Fruit fly (Drosophila melanogaster): ENCODE results near the gene CG32052.

Gene CG32052

DNA sequence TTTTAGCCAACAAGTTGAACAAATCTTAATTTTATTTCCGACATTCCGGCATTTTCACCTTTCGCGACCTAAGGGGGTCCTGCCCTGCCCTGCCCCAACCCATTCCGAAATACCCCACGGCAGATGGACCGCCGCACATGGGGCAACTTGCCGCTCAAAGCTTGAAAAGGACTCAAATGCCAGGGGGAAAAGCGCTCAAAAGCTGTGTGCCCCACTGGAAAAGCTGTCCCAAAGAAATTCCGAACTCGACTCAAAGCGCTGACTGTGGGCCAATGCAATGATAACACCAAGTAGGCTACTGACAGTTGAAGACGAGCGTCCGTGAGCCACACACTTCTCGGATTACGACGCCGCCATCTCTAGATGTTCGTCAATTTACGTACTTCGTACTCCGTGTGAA, at the start of gene CG32052:
Gene CG32052, plus strand, starts transcription at position 301 of the 400 bp plus-strand sequence.
- no peak for TF ChIP-seq CG8478 (optimal IDR thresholded peaks at IDR 0.05)
- no peak for TF ChIP-seq CTCF (optimal IDR thresholded peaks at IDR 0.05)

DNA sequence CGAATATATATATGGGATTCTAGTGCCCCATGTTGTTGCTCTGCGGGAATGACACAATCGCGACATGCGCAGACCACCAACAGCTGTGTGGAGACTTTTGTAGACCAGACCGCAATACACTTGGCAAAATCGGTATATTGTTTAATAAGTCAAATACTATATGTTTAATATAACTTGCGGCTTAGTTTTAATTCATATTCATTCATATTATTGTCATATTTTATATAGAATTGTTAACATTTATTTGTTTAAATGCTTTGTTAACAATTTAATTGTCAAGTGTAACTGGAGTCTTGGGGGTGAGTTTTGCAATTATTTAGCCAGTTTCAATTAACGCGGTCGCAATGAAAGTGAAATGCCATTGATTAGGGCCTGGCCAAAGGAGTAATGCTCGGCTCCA, 47.2 kb upstream of the CG32052 start:
- TF ChIP-seq CG8478 (optimal IDR thresholded peaks at IDR 0.05): no peak
- TF ChIP-seq CTCF (optimal IDR thresholded peaks at IDR 0.05): no peak

DNA sequence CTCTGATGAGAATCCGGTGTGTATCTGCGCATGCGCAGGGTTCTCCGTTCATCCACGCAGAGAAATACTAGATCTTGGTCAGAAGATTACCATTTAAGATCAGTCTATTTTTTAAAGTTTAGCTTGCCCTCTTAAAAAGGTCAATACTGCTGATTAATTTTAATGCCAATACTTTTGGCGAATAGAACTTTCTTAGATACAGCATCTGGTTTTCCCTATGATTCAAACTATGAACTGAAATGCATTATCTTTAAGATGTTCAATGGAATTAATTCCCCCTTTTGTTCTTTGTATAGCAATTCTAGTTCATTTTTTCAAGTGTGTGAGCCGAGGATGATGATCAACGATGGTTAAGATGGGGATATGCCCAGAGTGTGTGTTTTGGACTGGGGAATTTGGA, 44.5 kb upstream of the CG32052 start:
- TF ChIP-seq CTCF (optimal IDR thresholded peaks at IDR 0.05) (no peak), CG8478 (optimal IDR thresholded peaks at IDR 0.05) (no peak)

DNA sequence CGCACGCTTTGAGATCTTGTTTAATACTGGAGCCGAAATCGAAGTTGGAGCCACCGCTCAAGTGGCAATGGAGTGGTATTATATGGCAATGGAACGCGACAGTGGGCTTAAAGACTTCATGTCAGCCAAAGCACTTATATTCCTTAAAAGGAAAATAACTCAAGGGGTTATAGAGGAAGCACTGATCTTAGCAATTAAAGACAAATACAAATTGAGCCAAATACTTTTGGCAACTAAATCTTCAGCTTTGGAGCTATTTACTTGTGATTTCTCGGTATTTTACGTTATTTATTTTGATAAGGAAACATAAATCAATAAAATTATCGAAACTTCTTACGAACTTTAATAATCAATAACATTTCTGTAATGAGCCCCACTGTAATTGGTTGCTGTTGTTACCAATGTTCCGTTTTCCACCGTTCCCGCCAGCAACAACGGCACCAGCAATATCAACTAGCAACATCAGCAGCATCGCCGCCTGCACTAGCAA, 42.7 kb upstream of the CG32052 start:
- TF ChIP-seq CTCF (optimal IDR thresholded peaks at IDR 0.05) (no peak), CG8478 (optimal IDR thresholded peaks at IDR 0.05) (no peak)

DNA sequence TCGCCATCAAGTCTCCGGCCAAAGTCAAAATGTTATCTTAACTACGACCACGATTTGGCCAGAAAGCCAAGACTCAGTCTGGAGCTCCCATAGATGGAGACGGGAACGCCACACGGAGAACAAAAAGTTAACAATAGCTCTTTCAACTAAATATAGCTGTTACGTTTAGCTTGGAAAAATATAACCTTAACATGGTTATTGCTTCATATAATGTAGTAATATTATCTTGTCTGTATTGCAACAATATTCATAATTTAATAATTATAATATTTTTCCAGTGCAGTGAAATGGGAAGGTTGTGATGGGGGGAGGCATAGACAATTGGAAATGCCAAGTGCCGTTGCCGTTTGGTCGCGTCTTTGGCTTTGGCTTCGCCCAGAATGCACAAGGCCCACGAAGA, 41.5 kb upstream of the CG32052 start:
- no peak for TF ChIP-seq CG8478 (optimal IDR thresholded peaks at IDR 0.05)
- no peak for TF ChIP-seq CTCF (optimal IDR thresholded peaks at IDR 0.05)

DNA sequence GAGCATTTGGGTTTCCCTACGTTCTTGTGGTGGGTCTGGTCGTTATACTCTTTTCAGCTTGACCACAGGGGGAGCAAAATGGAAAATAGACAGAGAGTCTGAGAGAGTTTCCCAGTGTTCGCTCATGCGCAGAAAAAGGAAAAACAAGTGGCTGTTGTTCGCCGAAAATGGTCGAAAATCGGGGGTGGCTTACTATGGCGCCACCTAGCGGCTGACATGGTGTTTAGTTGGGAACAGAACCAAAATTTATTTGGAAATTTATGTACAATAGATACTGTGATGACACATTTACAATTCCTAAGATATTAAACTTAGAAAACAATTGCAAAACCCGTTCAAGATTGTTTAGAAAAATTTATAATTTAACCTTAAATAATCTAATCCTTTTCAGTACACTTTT, 35.2 kb upstream of the CG32052 start:
- TF ChIP-seq CG8478 (optimal IDR thresholded peaks at IDR 0.05) (no peak), CTCF (optimal IDR thresholded peaks at IDR 0.05) (peak; percentile 89 to 90)

DNA sequence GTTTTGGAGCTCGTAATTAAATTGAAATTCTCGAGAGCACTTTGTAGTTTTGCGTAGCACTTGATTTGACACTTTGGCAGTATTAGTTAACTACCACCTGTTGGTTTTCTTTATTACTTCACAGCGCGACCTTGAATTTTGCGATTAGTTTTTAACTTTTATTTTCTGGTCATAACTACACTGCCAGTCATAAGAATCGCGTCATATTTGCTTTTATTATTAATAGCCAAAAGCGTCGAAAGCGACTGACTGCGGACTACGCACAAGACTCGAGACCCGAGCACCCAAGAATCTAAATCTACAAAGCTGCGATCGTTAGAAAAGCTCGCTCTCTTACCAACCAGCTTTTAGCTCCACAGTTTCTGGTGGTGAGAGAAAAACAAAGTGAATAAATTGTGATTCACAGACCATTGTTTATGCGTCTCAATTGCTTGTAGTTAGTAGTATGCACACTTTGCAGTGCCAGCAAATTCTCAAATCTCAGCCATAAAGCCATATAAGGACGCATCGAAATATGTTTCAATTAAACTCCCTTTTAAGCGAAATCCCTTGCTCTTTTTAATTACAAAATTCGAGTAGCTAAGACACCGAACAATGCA, 26.6 kb upstream of the CG32052 start, which contains the start of gene CG42268:
Gene CG42268, minus strand, starts transcription at position 245 of the 599 bp plus-strand sequence.
- TF ChIP-seq CTCF (optimal IDR thresholded peaks at IDR 0.05) (no peak), CG8478 (optimal IDR thresholded peaks at IDR 0.05) (no peak)

DNA sequence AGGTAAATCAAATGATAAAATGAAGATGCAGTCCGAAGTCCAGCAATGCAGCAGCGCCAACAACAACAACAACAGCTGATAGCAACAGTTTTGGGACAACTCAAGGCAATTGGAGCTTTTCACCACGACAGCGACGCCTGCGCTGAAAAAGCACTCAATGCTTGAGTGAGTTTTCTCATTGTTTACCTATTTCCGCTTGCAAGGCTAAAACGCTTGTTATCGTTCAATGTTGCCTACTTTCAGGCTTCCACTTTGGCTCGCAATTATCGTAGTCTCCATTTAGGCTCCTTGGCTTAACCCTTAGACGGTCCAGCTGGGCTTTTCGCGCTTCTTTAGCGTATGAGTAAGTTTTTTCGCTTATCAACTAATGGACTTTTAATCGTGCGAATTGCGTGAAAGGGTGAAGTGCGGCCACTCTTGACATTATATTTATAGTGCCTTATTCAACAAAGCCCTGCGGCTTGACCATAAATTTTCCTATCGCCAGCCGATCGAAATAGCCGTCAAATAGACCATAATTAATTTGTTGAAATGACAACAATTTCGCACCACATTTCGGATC, 24.7 kb upstream of the CG32052 start:
- TF ChIP-seq CTCF (optimal IDR thresholded peaks at IDR 0.05): no peak

DNA sequence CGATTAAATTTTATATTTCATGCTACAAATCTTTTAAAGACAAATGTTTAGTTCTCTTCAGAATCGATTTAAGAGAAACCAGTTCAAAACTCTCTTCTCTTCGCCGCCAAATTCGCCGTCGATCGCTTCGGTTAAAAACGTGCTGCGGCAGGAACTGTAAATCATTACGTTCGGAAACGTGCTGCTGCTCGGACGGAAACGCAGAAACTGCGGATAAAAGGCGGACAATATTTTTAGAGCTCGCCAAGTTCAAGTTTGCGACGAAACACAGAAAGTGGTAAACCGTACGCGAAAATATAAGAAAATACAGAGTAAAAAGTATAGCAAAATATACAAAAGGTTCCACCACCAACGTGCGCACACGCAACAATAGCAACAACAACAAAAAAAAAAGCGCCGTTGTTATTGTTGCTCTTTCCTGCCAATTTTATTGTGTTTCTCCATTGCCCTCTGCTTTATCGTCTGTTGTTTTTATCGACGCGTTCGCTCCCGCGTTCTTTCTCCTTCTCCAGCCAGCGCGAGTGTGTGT, 23.4 kb upstream of the CG32052 start, which contains the start of gene Ae2:
Gene Ae2, plus strand, starts transcription at position 156 of the 529 bp plus-strand sequence.
- TF ChIP-seq CG8478 (optimal IDR thresholded peaks at IDR 0.05): no peak
- no peak for TF ChIP-seq CTCF (optimal IDR thresholded peaks at IDR 0.05)

DNA sequence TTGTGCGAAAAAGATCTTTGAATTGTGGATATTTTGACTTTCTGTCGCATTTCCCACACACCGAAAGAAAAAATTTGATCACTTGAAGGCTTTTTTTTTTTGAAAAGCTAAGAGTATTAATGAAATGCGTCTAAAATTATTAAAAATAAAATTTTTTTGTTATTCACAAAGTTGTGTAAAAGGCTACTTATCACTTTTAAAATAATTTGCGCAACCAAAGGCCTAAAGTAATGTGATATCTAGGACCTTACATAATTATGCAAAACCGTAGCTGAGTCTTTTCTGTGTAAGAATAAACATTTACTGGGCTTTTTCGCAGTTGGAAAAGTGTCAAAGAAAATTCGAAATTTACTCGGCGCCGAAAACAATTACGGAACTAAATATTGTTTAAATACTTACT, 22.5 kb upstream of the CG32052 start:
- TF ChIP-seq CTCF (optimal IDR thresholded peaks at IDR 0.05): no peak
- no peak for TF ChIP-seq CG8478 (optimal IDR thresholded peaks at IDR 0.05)

DNA sequence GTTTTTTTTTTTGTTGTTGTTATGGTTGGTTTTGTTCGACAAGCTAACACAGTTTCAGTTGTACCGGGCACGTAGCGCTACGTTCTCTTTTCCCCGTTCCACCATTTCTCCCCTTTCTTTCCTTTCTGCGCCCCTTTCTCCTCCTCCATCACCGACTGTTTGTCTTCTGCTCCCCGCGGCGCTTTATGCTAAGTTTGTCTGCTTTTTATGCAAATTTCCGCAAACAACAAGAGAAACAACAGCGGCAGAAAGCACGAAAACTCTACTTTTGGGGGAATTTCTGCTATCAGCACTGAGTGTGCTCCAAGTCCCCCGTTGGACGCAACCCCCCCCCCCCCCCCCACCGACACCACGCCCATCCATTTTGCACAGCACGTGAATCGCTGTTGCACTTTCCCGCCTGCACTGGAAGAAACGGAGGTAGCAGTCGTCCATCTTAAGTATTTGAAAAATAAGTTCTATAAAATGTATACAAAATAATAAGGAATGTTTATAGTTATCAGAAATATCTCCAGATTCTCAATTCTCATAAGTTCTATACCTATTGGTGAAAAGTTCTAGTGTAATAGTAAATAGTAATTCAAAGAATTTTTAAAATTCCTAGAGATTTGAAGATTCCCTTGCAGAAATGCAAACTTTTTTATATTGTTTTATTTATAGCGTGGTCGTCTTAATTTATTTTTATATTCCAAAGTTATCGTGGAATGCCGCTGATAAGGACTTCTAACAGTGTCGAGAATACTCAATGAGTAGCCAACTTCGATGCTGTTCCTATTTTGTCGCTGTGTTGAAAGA, 21.7 kb upstream of the CG32052 start:
- no peak for TF ChIP-seq CG8478 (optimal IDR thresholded peaks at IDR 0.05)
- TF ChIP-seq CTCF (optimal IDR thresholded peaks at IDR 0.05): no peak

DNA sequence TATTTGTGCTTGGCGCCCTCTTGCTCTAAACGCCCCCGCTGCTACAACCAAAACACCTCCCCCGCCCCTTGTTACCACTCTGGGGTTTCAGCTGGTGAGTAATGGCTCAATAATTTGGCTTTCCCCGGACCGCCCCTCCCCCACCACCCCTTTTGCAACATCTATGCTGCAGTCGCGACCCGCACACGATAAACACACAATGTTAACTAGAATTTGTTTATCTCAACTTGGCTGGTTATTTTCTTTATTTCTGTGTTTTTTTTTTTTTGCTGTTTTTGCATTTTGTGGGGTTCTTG, 21.2 kb upstream of the CG32052 start:
- no peak for TF ChIP-seq CG8478 (optimal IDR thresholded peaks at IDR 0.05)
- no peak for TF ChIP-seq CTCF (optimal IDR thresholded peaks at IDR 0.05)

DNA sequence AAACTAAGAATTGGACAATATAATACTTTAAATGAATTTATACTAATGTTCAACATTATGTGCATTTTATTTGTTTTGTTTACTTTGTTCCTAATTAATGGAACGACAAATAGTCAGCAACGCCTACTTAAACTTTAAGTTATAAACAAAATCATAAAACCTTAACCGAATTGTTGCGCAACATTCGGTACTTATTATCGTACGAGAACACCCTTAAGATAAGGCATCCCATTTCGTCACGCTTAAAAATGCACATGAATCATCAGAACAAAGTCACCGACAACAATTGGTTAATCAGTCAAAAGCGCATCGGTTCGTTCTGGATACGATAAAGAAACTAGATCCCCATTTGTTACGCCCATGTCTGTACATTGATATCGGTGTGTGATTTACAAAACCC, 20.5 kb upstream of the CG32052 start:
- TF ChIP-seq CG8478 (optimal IDR thresholded peaks at IDR 0.05) (no peak), CTCF (optimal IDR thresholded peaks at IDR 0.05) (no peak)

DNA sequence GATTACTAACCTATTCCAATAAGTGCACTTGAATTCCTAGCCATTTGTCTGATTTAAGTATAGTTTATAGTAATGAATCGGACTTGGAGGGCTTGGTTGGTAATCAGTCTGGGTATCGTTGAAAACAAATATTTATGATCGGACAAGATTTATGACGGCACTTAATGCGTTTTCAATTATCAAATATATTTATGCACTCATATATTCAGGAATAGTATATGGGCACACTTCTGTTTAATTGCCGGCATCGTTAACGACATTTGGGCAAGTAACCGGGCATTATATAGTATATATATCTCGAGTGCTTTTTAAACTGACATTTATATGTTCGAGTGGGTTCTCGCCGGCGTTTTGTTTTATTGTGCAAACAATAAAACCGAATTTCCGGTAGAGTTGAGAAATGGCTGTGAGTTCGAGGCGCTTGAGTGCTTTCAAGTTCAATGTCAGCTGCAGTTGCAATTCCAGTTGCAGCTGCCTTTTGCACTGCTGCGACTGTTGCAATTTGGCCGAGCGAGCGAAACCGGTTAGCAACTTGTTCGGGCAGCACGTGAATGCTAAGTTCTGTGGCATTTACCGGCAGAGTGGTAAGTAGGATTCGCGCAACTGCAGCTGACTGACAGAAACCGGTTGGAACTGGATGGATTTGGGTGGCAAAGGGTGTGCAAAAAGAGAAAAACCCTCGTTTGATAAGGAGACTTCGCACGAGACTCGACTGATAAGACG, 19.0 kb upstream of the CG32052 start:
- TF ChIP-seq CTCF (optimal IDR thresholded peaks at IDR 0.05) (no peak), CG8478 (optimal IDR thresholded peaks at IDR 0.05) (no peak)

DNA sequence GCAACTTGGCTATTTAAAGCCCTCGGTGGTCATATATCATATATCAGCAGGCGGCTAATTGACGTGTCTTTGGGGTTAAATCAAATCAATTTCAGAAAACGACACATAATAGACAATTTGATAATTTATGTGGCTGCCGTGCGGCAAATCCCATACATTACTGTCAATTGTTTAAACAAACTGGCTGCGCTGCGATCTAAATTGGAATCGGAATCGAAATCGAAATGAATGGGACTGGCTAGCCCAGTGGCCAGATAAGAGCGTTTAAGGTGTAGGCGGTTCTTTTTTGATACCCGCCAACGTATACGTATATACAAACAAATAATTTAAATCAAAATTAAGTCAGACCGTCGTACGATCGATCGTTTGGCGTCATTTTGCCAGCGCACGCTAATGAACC, 18.5 kb upstream of the CG32052 start:
- TF ChIP-seq CTCF (optimal IDR thresholded peaks at IDR 0.05) (no peak), CG8478 (optimal IDR thresholded peaks at IDR 0.05) (no peak)
